Worm (Caenorhabditis elegans) whole organism, L1 larva: ENCODE measurements around the gene ZK354.6.

Source experiments
- C34B4.2 ChIP-seq: sonication (generic microtip); optimal IDR thresholded peaks from 2 replicates; lab custom pipeline; 2017; ENCODE audit warnings: mild to moderate bottlenecking, missing genetic modification characterization, missing compliant biosample characterization
- aha-1 ChIP-seq: fragments of 150-350 bp; optimal IDR thresholded peaks from 2 replicates; lab custom pipeline; 2014; ENCODE audit warnings: missing biosample characterization, missing genetic modification characterization
- alr-1 ChIP-seq: fragments of 200-800 bp; sonication (Bioruptor generic); optimal IDR thresholded peaks from 2 replicates; lab custom pipeline; 2018; ENCODE audit warnings: borderline replicate concordance, mild to moderate bottlenecking, missing genetic modification characterization, missing compliant biosample characterization
- ama-1 ChIP-seq: fragments of 150-350 bp; optimal IDR thresholded peaks from 2 replicates; lab custom pipeline; 2014
- blmp-1 ChIP-seq: fragments of 150-350 bp; optimal IDR thresholded peaks from 2 replicates; lab custom pipeline; 2014; ENCODE audit warnings: missing biosample characterization, missing genetic modification characterization
- ceh-82 ChIP-seq, 3 experiments: fragments of 150-350 bp in 1 of 3; sonication (generic microtip) in 2 of 3; optimal IDR thresholded peaks; 2 replicates each; lab custom pipeline; 2014 to 2017; ENCODE audit warnings: missing biosample characterization in 3 of 3, missing genetic modification characterization in 3 of 3
- ceh-88 ChIP-seq: fragments of 200-800 bp; sonication (Bioruptor generic); IDR thresholded peaks from 2 replicates; pipeline ENCODE4 v1.3.6; 2022; ENCODE audit warnings: missing genetic modification characterization, missing compliant biosample characterization
- ceh-90 ChIP-seq: sonication (generic microtip); optimal IDR thresholded peaks from 2 replicates; lab custom pipeline; 2016; ENCODE audit warnings: missing genetic modification characterization, missing compliant biosample characterization
- ces-1 ChIP-seq: fragments of 150-350 bp; optimal IDR thresholded peaks from 2 replicates; lab custom pipeline; 2014; ENCODE audit warnings: missing biosample characterization, missing genetic modification reagents, missing genetic modification characterization
- dpl-1 ChIP-seq, 3 experiments: fragments of 150-350 bp in 2 of 3; sonication (generic microtip) in 1 of 3; optimal IDR thresholded peaks; 2 replicates each; lab custom pipeline; 2014 to 2017; ENCODE audit warnings: missing biosample characterization in 3 of 3, missing genetic modification characterization in 3 of 3, missing genetic modification reagents in 3 of 3
- efl-1 ChIP-seq, 4 experiments: fragments of 150-350 bp; optimal IDR thresholded peaks in 3 of 4; peaks in 1 of 4; 1 replicate in 1 of 4; 2 replicates in 3 of 4; lab custom pipeline; 2014; ENCODE audit warnings: missing biosample characterization in 2 of 4, missing genetic modification characterization in 2 of 4, missing genetic modification reagents in 2 of 4
- efl-3 ChIP-seq: fragments of 200-800 bp; sonication (Bioruptor generic); optimal IDR thresholded peaks from 2 replicates; lab custom pipeline; 2018; ENCODE audit warnings: mild to moderate bottlenecking, missing genetic modification characterization, missing compliant biosample characterization
- egl-27 ChIP-seq, 2 experiments: fragments of 150-350 bp in 1 of 2; sonication (generic microtip); optimal IDR thresholded peaks; 3 replicates each; lab custom pipeline; 2017 to 2018; ENCODE audit warnings: missing biosample characterization in 2 of 2, missing genetic modification characterization in 2 of 2, missing genetic modification reagents in 2 of 2
- elt-2 ChIP-seq: sonication (generic microtip); optimal IDR thresholded peaks from 2 replicates; lab custom pipeline; 2016; ENCODE audit warnings: missing genetic modification characterization, mild to moderate bottlenecking, inconsistent platforms, missing compliant biosample characterization, missing genetic modification reagents
- elt-3 ChIP-seq, 6 experiments: fragments of 150-350 bp in 1 of 6; sonication (generic microtip); optimal IDR thresholded peaks; 2 replicates each; lab custom pipeline; 2017 to 2018; ENCODE audit warnings: missing biosample characterization in 6 of 6, missing genetic modification characterization in 6 of 6, inconsistent platforms in 1 of 6
- fos-1 ChIP-seq: fragments of 150-350 bp; optimal IDR thresholded peaks from 2 replicates; lab custom pipeline; 2014; ENCODE audit warnings: missing biosample characterization, missing genetic modification characterization
- grh-1 ChIP-seq: fragments of 200-800 bp; sonication (Bioruptor generic); IDR thresholded peaks from 2 replicates; pipeline ENCODE4 v1.3.6; 2022; ENCODE audit warnings: missing genetic modification reagents, missing genetic modification characterization, missing compliant biosample characterization
- hlh-17 ChIP-seq: fragments of 200-800 bp; sonication (Bioruptor generic); optimal IDR thresholded peaks from 2 replicates; lab custom pipeline; 2018; ENCODE audit warnings: missing genetic modification characterization, mild to moderate bottlenecking, missing compliant biosample characterization, moderate library complexity, borderline replicate concordance
- hlh-4 ChIP-seq: sonication (generic microtip); optimal IDR thresholded peaks from 2 replicates; lab custom pipeline; 2016; ENCODE audit warnings: mild to moderate bottlenecking, missing genetic modification characterization, missing compliant biosample characterization
- irx-1 ChIP-seq: sonication (generic microtip); optimal IDR thresholded peaks from 2 replicates; lab custom pipeline; 2016; ENCODE audit warnings: missing genetic modification characterization, missing compliant biosample characterization
- lin-13 ChIP-seq: fragments of 150-350 bp; optimal IDR thresholded peaks from 2 replicates; lab custom pipeline; 2014; ENCODE audit warnings: missing biosample characterization, missing genetic modification reagents, missing genetic modification characterization
- lin-14 ChIP-seq: fragments of 200-800 bp; sonication (Bioruptor generic); optimal IDR thresholded peaks from 2 replicates; lab custom pipeline; 2018; ENCODE audit warnings: mild to moderate bottlenecking, missing genetic modification characterization, moderate library complexity, missing compliant biosample characterization
- lin-35 ChIP-seq, 2 experiments: fragments of 150-350 bp; optimal IDR thresholded peaks; 2 replicates each; lab custom pipeline; 2014; ENCODE audit warnings: missing biosample characterization in 2 of 2, missing genetic modification characterization in 2 of 2, missing genetic modification reagents in 2 of 2
- lir-3 ChIP-seq: sonication (generic microtip); optimal IDR thresholded peaks from 2 replicates; lab custom pipeline; 2016; ENCODE audit warnings: mild to moderate bottlenecking, missing genetic modification characterization, moderate library complexity, missing compliant biosample characterization; ENCODE audit not compliant: poor library complexity
- lsy-2 ChIP-seq, 2 experiments: fragments of 150-350 bp; optimal IDR thresholded peaks; 2 replicates each; lab custom pipeline; 2014; ENCODE audit warnings: missing biosample characterization in 2 of 2, missing genetic modification characterization in 2 of 2
- mab-9 ChIP-seq: fragments of 200-800 bp; sonication (Bioruptor generic); IDR thresholded peaks from 2 replicates; pipeline ENCODE4 v1.3.6; 2022; ENCODE audit warnings: missing genetic modification reagents, missing genetic modification characterization, missing compliant biosample characterization
- mep-1 ChIP-seq: fragments of 150-350 bp; optimal IDR thresholded peaks from 2 replicates; lab custom pipeline; 2014; ENCODE audit warnings: missing biosample characterization, missing genetic modification characterization
- nhr-11 ChIP-seq: fragments of 150-350 bp; optimal IDR thresholded peaks from 2 replicates; lab custom pipeline; 2014; ENCODE audit warnings: missing biosample characterization, missing genetic modification characterization
- nhr-20 ChIP-seq: sonication (generic microtip); optimal IDR thresholded peaks from 2 replicates; lab custom pipeline; 2016; ENCODE audit warnings: mild to moderate bottlenecking, missing genetic modification characterization, missing compliant biosample characterization
- nhr-28 ChIP-seq: fragments of 150-350 bp; optimal IDR thresholded peaks from 2 replicates; lab custom pipeline; 2014; ENCODE audit warnings: missing biosample characterization, missing genetic modification characterization
- nhr-71 ChIP-seq: sonication (generic microtip); optimal IDR thresholded peaks from 2 replicates; lab custom pipeline; 2016; ENCODE audit warnings: mild to moderate bottlenecking, missing genetic modification characterization, moderate library complexity, missing compliant biosample characterization
- nhr-84 ChIP-seq: sonication (generic microtip); optimal IDR thresholded peaks from 2 replicates; lab custom pipeline; 2017; ENCODE audit warnings: missing biosample characterization, missing genetic modification characterization
- nhr-85 ChIP-seq: sonication (generic microtip); peaks from one replicate; lab custom pipeline; 2016; ENCODE audit warnings: missing genetic modification characterization, inconsistent platforms, missing compliant biosample characterization
- pag-3 ChIP-seq: sonication (generic microtip); optimal IDR thresholded peaks from 2 replicates; lab custom pipeline; 2017; ENCODE audit warnings: missing genetic modification characterization, mild to moderate bottlenecking, missing compliant biosample characterization, antibody characterized with exemption, borderline replicate concordance; ENCODE audit not compliant: insufficient read depth
- pax-3 ChIP-seq: fragments of 200-800 bp; sonication (Bioruptor generic); optimal IDR thresholded peaks from 2 replicates; lab custom pipeline; 2018; ENCODE audit warnings: mild to moderate bottlenecking, missing genetic modification characterization, moderate library complexity, missing compliant biosample characterization
- pqm-1 ChIP-seq: sonication (generic microtip); optimal IDR thresholded peaks from 3 replicates; lab custom pipeline; 2017; ENCODE audit warnings: missing biosample characterization, missing genetic modification characterization
- skn-1 ChIP-seq: fragments of 150-350 bp; optimal IDR thresholded peaks from 2 replicates; lab custom pipeline; 2014; ENCODE audit warnings: missing biosample characterization, missing genetic modification characterization
- snu-23 ChIP-seq: sonication (generic microtip); optimal IDR thresholded peaks from 2 replicates; lab custom pipeline; 2016; ENCODE audit warnings: missing genetic modification characterization, missing compliant biosample characterization
- sup-37 ChIP-seq: fragments of 200-800 bp; sonication (Bioruptor generic); optimal IDR thresholded peaks from 2 replicates; lab custom pipeline; 2018; ENCODE audit warnings: mild to moderate bottlenecking, missing genetic modification characterization, missing compliant biosample characterization
- swsn-7 ChIP-seq: sonication (generic microtip); optimal IDR thresholded peaks from 2 replicates; lab custom pipeline; 2016; ENCODE audit warnings: missing genetic modification characterization, missing compliant biosample characterization
- tbx-2 ChIP-seq: sonication (generic microtip); optimal IDR thresholded peaks from 2 replicates; lab custom pipeline; 2016; ENCODE audit warnings: missing genetic modification characterization, missing compliant biosample characterization
- tlp-1 ChIP-seq: fragments of 150-350 bp; optimal IDR thresholded peaks from 2 replicates; lab custom pipeline; 2014; ENCODE audit warnings: missing biosample characterization, missing genetic modification characterization
- unc-86 ChIP-seq: sonication (generic microtip); optimal IDR thresholded peaks from 2 replicates; lab custom pipeline; 2016; ENCODE audit warnings: missing genetic modification characterization, missing compliant biosample characterization
- unc-98 ChIP-seq: fragments of 200-800 bp; sonication (Bioruptor generic); IDR thresholded peaks from 2 replicates; pipeline ENCODE4 v1.3.6; 2022; ENCODE audit warnings: missing genetic modification characterization, missing compliant biosample characterization
- zag-1 ChIP-seq: fragments of 150-350 bp; optimal IDR thresholded peaks from 2 replicates; lab custom pipeline; 2014; ENCODE audit warnings: missing biosample characterization, missing genetic modification characterization
- zip-4 ChIP-seq: fragments of 200-800 bp; sonication (Bioruptor generic); optimal IDR thresholded peaks from 2 replicates; lab custom pipeline; 2018; ENCODE audit warnings: mild to moderate bottlenecking, missing genetic modification characterization, moderate library complexity, missing compliant biosample characterization

Gene ZK354.6

ce11 chrIV:5344168-5344567, 46.8 kb upstream of the ZK354.6 start (continued):
- TF ChIP-seq alr-1 (tag; lab: Kevin White, UChicago) (no peak), pqm-1 (tag; lab: Kevin White, UChicago) (no peak), irx-1 (tag; lab: Kevin White, UChicago) (no peak), zag-1 (no peak), hlh-4 (tag; lab: Kevin White, UChicago) (no peak), mab-9 (GFP tag; lab: Robert Waterston, UW) (no peak), lin-13 (GFP tag; lab: Kevin White, UChicago) (no peak), pag-3 (tag; lab: Kevin White, UChicago) (no peak), ceh-82 (tag; optimal IDR thresholded peaks at IDR 0.05; lab: Kevin White, UChicago) (no peak), sup-37 (GFP tag; lab: Kevin White, UChicago) (no peak), nhr-28 (tag; lab: Kevin White, UChicago) (no peak), nhr-71 (peak; percentile 18), dpl-1 (GFP tag; optimal IDR thresholded peaks at IDR 0.05; lab: Kevin White, UChicago) (no peak), tlp-1 (tag; lab: Kevin White, UChicago) (no peak), hlh-17 (GFP tag; lab: Kevin White, UChicago) (no peak), elt-2 (no peak), egl-27 (tag; optimal IDR thresholded peaks at IDR 0.05; lab: Kevin White, UChicago) (no peak)

- TF ChIP-seq fos-1 (tag; lab: Kevin White, UChicago) (no peak), blmp-1 (tag; lab: Kevin White, UChicago) (peak; percentile 65), elt-3 (tag; optimal IDR thresholded peaks at IDR 0.05; lab: Kevin White, UChicago) (peak in 5 of 6 experiments; percentile 8 to 83 (median 11)), lsy-2 (tag; optimal IDR thresholded peaks at IDR 0.05; lab: Kevin White, UChicago) (peak in 1 of 2 experiments; percentile 21), lin-14 (peak; percentile 15), nhr-85 (tag; lab: Kevin White, UChicago) (peak; percentile 76), pax-3 (tag; lab: Kevin White, UChicago) (no peak)
- TF ChIP-seq, all 84 proteins: peak for 5
Observed at ce11 chrIV:5339255-5339654, 41.9 kb upstream of the ZK354.6 start, which contains the start of gene Y4C6B.2. Gene Y4C6B.2, plus strand, starts transcription at chrIV:5339574.

ce11 chrIV:5337649-5338048, 40.3 kb upstream of the ZK354.6 start:
- TF ChIP-seq nhr-71 (peak; percentile 49), mep-1 (tag; lab: Kevin White, UChicago) (peak; percentile 5), blmp-1 (tag; lab: Kevin White, UChicago) (peak; percentile 67), nhr-84 (tag; lab: Kevin White, UChicago) (no peak), snu-23 (GFP tag; lab: Kevin White, UChicago) (peak; percentile 10), elt-3 (tag; optimal IDR thresholded peaks at IDR 0.05; lab: Kevin White, UChicago) (peak in 1 of 6 experiments; percentile 47), unc-86 (tag; lab: Kevin White, UChicago) (peak; percentile 61), lsy-2 (tag; optimal IDR thresholded peaks at IDR 0.05; lab: Kevin White, UChicago) (peak in 1 of 2 experiments; percentile 17), efl-1 (optimal IDR thresholded peaks at IDR 0.05; lab: Kevin White, UChicago) (no peak), efl-1 (GFP tag; optimal IDR thresholded peaks at IDR 0.05 in 1 of 2; lab: Kevin White, UChicago) (peak in 1 of 2 experiments; percentile 59), nhr-20 (tag; lab: Kevin White, UChicago) (peak; percentile 22), nhr-85 (tag; lab: Kevin White, UChicago) (peak; percentile 81), lin-35 (GFP tag; optimal IDR thresholded peaks at IDR 0.05; lab: Kevin White, UChicago) (peak in 1 of 2 experiments; percentile 25), ceh-90 (tag; lab: Kevin White, UChicago) (no peak), lin-14 (peak; percentile 69), efl-3 (GFP tag; lab: Kevin White, UChicago) (no peak)

- peak; percentile 82 for TF ChIP-seq snu-23 (GFP tag; lab: Kevin White, UChicago)
- no peak for TF ChIP-seq ama-1
- TF ChIP-seq zip-4 (GFP tag; lab: Kevin White, UChicago): no peak
- no peak for TF ChIP-seq nhr-11
- TF ChIP-seq ces-1 (GFP tag; lab: Kevin White, UChicago): no peak
- TF ChIP-seq lir-3 (tag; lab: Kevin White, UChicago): no peak
- no peak for TF ChIP-seq grh-1 (GFP tag; lab: Robert Waterston, UW)
- no peak for TF ChIP-seq unc-98 (GFP tag; lab: Robert Waterston, UW)
- TF ChIP-seq pax-3 (tag; lab: Kevin White, UChicago): peak; percentile 29
- TF ChIP-seq aha-1 (tag; lab: Kevin White, UChicago): no peak
- peak; percentile 33 for TF ChIP-seq skn-1 (tag; lab: Kevin White, UChicago)
- peak; percentile 35; the same call in 1 of the 2 replicates for TF ChIP-seq ceh-88 (GFP tag; lab: Robert Waterston, UW)
- TF ChIP-seq tbx-2 (tag; lab: Kevin White, UChicago): peak; percentile 50
- no peak for TF ChIP-seq nhr-84 (tag; lab: Kevin White, UChicago)
- peak; percentile 31 to 69 (median 57) for TF ChIP-seq ceh-82 (tag; optimal IDR thresholded peaks at IDR 0.05; lab: Kevin White, UChicago)
- TF ChIP-seq swsn-7 (tag; lab: Kevin White, UChicago): peak; percentile 59
- no peak for TF ChIP-seq C34B4.2
Observed at ce11 chrIV:5334518-5334917, 37.2 kb upstream of the ZK354.6 start.
